Worm (Caenorhabditis elegans) whole organism, mixed stage, embryonic: ENCODE data around the gene stdh-3.

Experiments used
- M03D4.4 ChIP-seq: sonication (generic microtip); optimal IDR thresholded peaks from 2 replicates; lab custom pipeline; 2017; ENCODE audit warnings: mild to moderate bottlenecking, missing genetic modification characterization, missing compliant biosample characterization
- ces-1 ChIP-seq: fragments of 150-350 bp; optimal IDR thresholded peaks from 2 replicates; lab custom pipeline; 2014; ENCODE audit warnings: missing biosample characterization, missing genetic modification reagents, missing genetic modification characterization
- lsy-2 ChIP-seq: fragments of 150-350 bp; optimal IDR thresholded peaks from 2 replicates; lab custom pipeline; 2014; ENCODE audit warnings: missing biosample characterization, missing genetic modification characterization
- mep-1 ChIP-seq: fragments of 150-350 bp; optimal IDR thresholded peaks from 2 replicates; lab custom pipeline; 2017; ENCODE audit warnings: missing biosample characterization, missing genetic modification reagents, missing genetic modification characterization, inconsistent platforms
- nhr-237 ChIP-seq: fragments of 150-350 bp; optimal IDR thresholded peaks from 2 replicates; lab custom pipeline; 2014; ENCODE audit warnings: missing biosample characterization, missing genetic modification characterization
- nhr-28 ChIP-seq: fragments of 150-350 bp; optimal IDR thresholded peaks from 2 replicates; lab custom pipeline; 2014; ENCODE audit warnings: missing biosample characterization, missing genetic modification characterization
- nhr-76 ChIP-seq: sonication (generic microtip); optimal IDR thresholded peaks from 2 replicates; lab custom pipeline; 2017; ENCODE audit warnings: missing biosample characterization, missing genetic modification characterization
- pha-4 ChIP-seq: fragments of 150-350 bp; optimal IDR thresholded peaks from 2 replicates; lab custom pipeline; 2018; ENCODE audit warnings: missing biosample characterization, missing genetic modification reagents, missing genetic modification characterization
- snpc-4 ChIP-seq: fragments of 150-350 bp; optimal IDR thresholded peaks from 2 replicates; lab custom pipeline; 2014; ENCODE audit warnings: missing biosample characterization, missing genetic modification characterization
- sptf-1 ChIP-seq: sonication (generic microtip); optimal IDR thresholded peaks from 2 replicates; lab custom pipeline; 2017; ENCODE audit warnings: mild to moderate bottlenecking, missing genetic modification characterization, moderate library complexity, missing compliant biosample characterization
- unc-39 ChIP-seq: fragments of 150-350 bp; optimal IDR thresholded peaks from 2 replicates; lab custom pipeline; 2014; ENCODE audit warnings: missing biosample characterization, missing genetic modification characterization
- unc-62 ChIP-seq: fragments of 150-350 bp; optimal IDR thresholded peaks from 2 replicates; lab custom pipeline; 2014; ENCODE audit warnings: missing biosample characterization, missing genetic modification reagents, missing genetic modification characterization

ce11 chrV:13953191-13953590, 48.8 kb downstream of the stdh-3 start, which contains the start of gene R10D12.8:
- no peak for TF ChIP-seq nhr-76 (tag; lab: Kevin White, UChicago)
- TF ChIP-seq nhr-28 (tag; lab: Kevin White, UChicago), result no peak
- TF ChIP-seq snpc-4, result no peak
- TF ChIP-seq mep-1, result no peak
- no peak for TF ChIP-seq nhr-237
- no peak for TF ChIP-seq pha-4 (tag; lab: Kevin White, UChicago)
- no peak for TF ChIP-seq lsy-2 (tag; lab: Kevin White, UChicago)
- TF ChIP-seq ces-1 (GFP tag; lab: Kevin White, UChicago), result no peak
- TF ChIP-seq M03D4.4 (tag; lab: Kevin White, UChicago), result no peak
- TF ChIP-seq unc-62, result no peak
- TF ChIP-seq unc-39 (tag; lab: Kevin White, UChicago), result no peak
- TF ChIP-seq sptf-1, result no peak
